Worm (Caenorhabditis elegans) whole organism, L2 larva: ENCODE results near the gene plx-2.

Experiments used
- ZK546.5 ChIP-seq: sonication (generic microtip); optimal IDR thresholded peaks from 2 replicates; lab custom pipeline; 2017; ENCODE audit warnings: missing biosample characterization, missing genetic modification characterization
- ceh-82 ChIP-seq: fragments of 150-350 bp; optimal IDR thresholded peaks from 2 replicates; lab custom pipeline; 2014; ENCODE audit warnings: missing biosample characterization, missing genetic modification characterization
- egl-27 ChIP-seq: sonication (generic microtip); optimal IDR thresholded peaks from 3 replicates; lab custom pipeline; 2017; ENCODE audit warnings: missing biosample characterization, missing genetic modification reagents, missing genetic modification characterization
- lin-39 ChIP-seq: fragments of 150-350 bp; optimal IDR thresholded peaks from 2 replicates; lab custom pipeline; 2014; ENCODE audit warnings: missing biosample characterization, missing genetic modification reagents, missing genetic modification characterization
- mab-5 ChIP-seq: fragments of 150-350 bp; optimal IDR thresholded peaks from 2 replicates; lab custom pipeline; 2014; ENCODE audit warnings: missing biosample characterization, missing genetic modification characterization
- nhr-25 ChIP-seq: fragments of 150-350 bp; sonication (generic microtip); optimal IDR thresholded peaks from 3 replicates; lab custom pipeline; 2014; ENCODE audit warnings: missing biosample characterization, missing genetic modification characterization
- skn-1 ChIP-seq: sonication (generic microtip); optimal IDR thresholded peaks from 2 replicates; lab custom pipeline; 2017; ENCODE audit warnings: missing biosample characterization, missing genetic modification characterization
- ztf-4 ChIP-seq: fragments of 150-350 bp; optimal IDR thresholded peaks from 2 replicates; lab custom pipeline; 2014; ENCODE audit warnings: missing biosample characterization, missing genetic modification characterization

DNA sequence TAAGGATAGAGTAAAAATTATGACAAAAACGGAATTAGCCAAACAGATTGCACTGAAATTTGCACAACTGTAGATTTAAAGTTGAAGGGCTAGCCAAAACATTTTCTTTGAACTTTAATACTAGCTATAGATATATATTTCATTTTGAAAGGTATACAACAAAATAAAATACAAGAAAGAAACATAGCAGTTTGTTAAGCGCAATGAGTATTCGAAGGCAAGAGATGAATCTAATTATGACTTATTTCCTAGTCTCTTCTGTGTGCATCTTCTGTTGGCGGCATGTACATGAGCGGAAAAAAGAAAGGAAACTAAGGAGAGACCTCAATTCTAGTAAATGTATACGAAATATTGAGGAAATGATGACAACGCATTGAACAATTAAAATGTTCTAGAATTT is 7.4 kb upstream of the plx-2 start:
- TF ChIP-seq egl-27 (tag; lab: Kevin White, UChicago) (no peak), lin-39 (no peak), ZK546.5 (tag; lab: Kevin White, UChicago) (no peak), mab-5 (tag; lab: Kevin White, UChicago) (no peak), ztf-4 (tag; lab: Kevin White, UChicago) (no peak), skn-1 (tag; lab: Kevin White, UChicago) (no peak), ceh-82 (no peak), nhr-25 (tag; lab: Kevin White, UChicago) (no peak)
